Fruit fly (Drosophila melanogaster): ENCODE data around the gene SelR.

SelR gene

DNA sequence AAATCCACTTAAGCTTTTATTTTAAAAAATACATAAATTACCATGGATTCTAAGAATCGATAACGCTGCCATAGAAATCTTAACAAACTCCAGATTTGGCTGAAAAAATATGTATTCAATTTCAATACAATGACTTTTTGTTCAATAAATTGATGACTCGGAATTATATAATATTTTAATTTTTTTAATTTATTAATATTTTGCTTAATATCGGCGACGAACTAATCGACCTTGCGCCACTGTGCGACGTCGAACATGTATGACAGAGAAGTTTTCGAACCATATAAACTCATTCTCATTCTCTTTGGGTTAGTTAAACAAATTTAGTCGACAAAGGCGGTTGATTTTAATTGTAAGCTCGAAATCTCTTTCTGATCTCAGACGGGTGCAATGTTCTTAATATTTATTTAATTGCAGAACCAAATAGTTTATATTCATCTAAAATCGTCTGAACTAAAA, 18.9 kb downstream of the SelR start, which contains the start of gene CG42394 (continued):
- TF ChIP-seq oc (tag; optimal IDR thresholded peaks at IDR 0.05) = peak; percentile 92
- TF ChIP-seq her (GFP tag; optimal IDR thresholded peaks at IDR 0.05) = no peak
- TF ChIP-seq da (GFP tag; optimal IDR thresholded peaks at IDR 0.05) = no peak
- TF ChIP-seq pfk (GFP tag; optimal IDR thresholded peaks at IDR 0.05) = peak; percentile 30
- TF ChIP-seq CG7786 (GFP tag; optimal IDR thresholded peaks at IDR 0.05) = peak; percentile 29
- peak; percentile 99 for TF ChIP-seq CG17361 (GFP tag; IDR thresholded peaks at IDR 0.05)
- peak; percentile 74 for TF ChIP-seq ro (GFP tag; IDR thresholded peaks at IDR 0.05)
- no peak for TF ChIP-seq ham (GFP tag; IDR thresholded peaks at IDR 0.05)
- TF ChIP-seq Fer1 (GFP tag; optimal IDR thresholded peaks at IDR 0.05) = peak; percentile 98
- TF ChIP-seq CG8281 (tag; optimal IDR thresholded peaks at IDR 0.05) = peak; percentile 77
- peak; percentile 94 for TF ChIP-seq CG15269 (tag; optimal IDR thresholded peaks at IDR 0.05)
- no peak for TF ChIP-seq CG12769 (tag; optimal IDR thresholded peaks at IDR 0.05)
- TF ChIP-seq cas (GFP tag; IDR thresholded peaks at IDR 0.05) = peak; percentile 90
- TF ChIP-seq HLH3B (GFP tag; IDR thresholded peaks at IDR 0.05) = peak; percentile 93
- peak; percentile 91 for TF ChIP-seq lbe (GFP tag; optimal IDR thresholded peaks at IDR 0.05)
- peak; percentile 94 for TF ChIP-seq CG13296 (GFP tag; optimal IDR thresholded peaks at IDR 0.05)
- TF ChIP-seq Myb (GFP tag; optimal IDR thresholded peaks at IDR 0.05) = peak; percentile 4
- no peak for TF ChIP-seq hb (GFP tag; IDR thresholded peaks at IDR 0.05; ENCODE audit: partially characterized antibody)
- peak; percentile 84 for TF ChIP-seq cato (GFP tag; optimal IDR thresholded peaks at IDR 0.05; ENCODE audit: borderline replicate concordance)
- peak; percentile 88 for TF ChIP-seq CG6272 (GFP tag; IDR thresholded peaks at IDR 0.05)
- peak; percentile 93 for TF ChIP-seq otp (GFP tag; IDR thresholded peaks at IDR 0.05)
- TF ChIP-seq CG1233 (GFP tag; optimal IDR thresholded peaks at IDR 0.05) = peak; percentile 96
- TF ChIP-seq Fer3 (tag; optimal IDR thresholded peaks at IDR 0.05) = peak; percentile 95
- peak; percentile 89 for TF ChIP-seq Usf (GFP tag; optimal IDR thresholded peaks at IDR 0.05)
- TF ChIP-seq CG17802 (tag; optimal IDR thresholded peaks at IDR 0.05) = peak; percentile 80
- peak; percentile 74 for TF ChIP-seq gt (GFP tag; IDR thresholded peaks at IDR 0.05)
- TF ChIP-seq CG2875 (GFP tag; optimal IDR thresholded peaks at IDR 0.05) = peak; percentile 95
- peak; percentile 98 for TF ChIP-seq CG17829 (tag; optimal IDR thresholded peaks at IDR 0.05)
- peak; percentile 93 for TF ChIP-seq H2.0 (GFP tag; IDR thresholded peaks at IDR 0.05)
- peak; percentile 95 for TF ChIP-seq caup (GFP tag; optimal IDR thresholded peaks at IDR 0.05; ENCODE audit: severe bottlenecking)
- TF ChIP-seq Trl (optimal IDR thresholded peaks at IDR 0.05) = no peak
- peak; percentile 70 for TF ChIP-seq Trl (GFP tag; optimal IDR thresholded peaks at IDR 0.05)
- peak; percentile 88 for TF ChIP-seq CG9932 (GFP tag; IDR thresholded peaks at IDR 0.05)
- peak; percentile 88; the same call in 1 of the 3 replicates for TF ChIP-seq CG3726 (GFP tag; IDR thresholded peaks at IDR 0.05)
- peak; percentile 93 for TF ChIP-seq tgo (GFP tag; IDR thresholded peaks at IDR 0.05)
- peak; percentile 71 for TF ChIP-seq GATAe (GFP tag; conservative IDR thresholded peaks at IDR 0.05)
- TF ChIP-seq CkIIα-i1 (GFP tag; IDR thresholded peaks at IDR 0.05) = peak; percentile 76
- TF ChIP-seq Sox100B (GFP tag; optimal IDR thresholded peaks at IDR 0.05) = peak; percentile 97
- no peak for TF ChIP-seq gfzf (GFP tag; optimal IDR thresholded peaks at IDR 0.05)
- peak; percentile 91 for TF ChIP-seq Xbp1 (GFP tag; optimal IDR thresholded peaks at IDR 0.05)
- peak; percentile 96 for TF ChIP-seq D19A (tag; optimal IDR thresholded peaks at IDR 0.05)
- TF ChIP-seq CG10654 (GFP tag; optimal IDR thresholded peaks at IDR 0.05) = peak; percentile 89
- TF ChIP-seq Optix (GFP tag; IDR thresholded peaks at IDR 0.05) = peak; percentile 83
- TF ChIP-seq CG13775 (GFP tag; optimal IDR thresholded peaks at IDR 0.05) = peak; percentile 94
- peak; percentile 64 for TF ChIP-seq pum (GFP tag; optimal IDR thresholded peaks at IDR 0.05)
- peak; percentile 43 for TF ChIP-seq Kr (GFP tag; optimal IDR thresholded peaks at IDR 0.05)
- peak; percentile 91 for TF ChIP-seq CG18476 (GFP tag; optimal IDR thresholded peaks at IDR 0.05)
- TF ChIP-seq H15 (GFP tag; IDR thresholded peaks at IDR 0.05) = peak; percentile 91
- peak; percentile 96 for TF ChIP-seq Ssrp (tag; optimal IDR thresholded peaks at IDR 0.05)
- peak; percentile 89 for TF ChIP-seq NFAT (GFP tag; IDR thresholded peaks at IDR 0.05)
- TF ChIP-seq az2 (GFP tag; optimal IDR thresholded peaks at IDR 0.05) = peak; percentile 96

All from whole organism, embryonic.